Worm (Caenorhabditis elegans): Measurements from ENCODE around the gene mans-2.

The mans-2 gene

DNA sequence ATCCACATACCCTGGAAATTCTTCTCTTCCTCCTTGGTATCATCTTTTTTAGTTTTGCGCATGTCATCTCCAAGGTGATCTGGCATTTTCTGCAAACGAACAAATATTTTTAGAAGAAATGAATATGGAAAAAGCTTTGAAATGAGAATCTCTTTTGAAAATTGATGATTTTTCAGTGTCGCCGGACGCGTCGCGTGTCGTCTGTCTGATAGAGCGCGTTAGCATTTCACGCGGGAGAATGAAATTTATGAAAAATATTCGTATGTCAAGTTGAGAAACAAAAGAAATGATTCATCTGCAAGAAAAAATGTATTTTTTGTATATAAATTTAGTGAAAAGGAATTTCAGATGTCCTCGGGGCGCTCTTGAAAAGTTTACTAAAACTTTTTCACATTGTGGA, 3.0 kb downstream of the mans-2 start, which contains the start of gene rpt-1:
Gene rpt-1 (minus strand): TSS at position 89 of the 400 bp plus-strand sequence.
- peak; percentile 91 to 97 for TF ChIP-seq lin-35 (GFP tag; optimal IDR thresholded peaks at IDR 0.05)
- TF ChIP-seq C34B4.2 (tag; optimal IDR thresholded peaks at IDR 0.05): no peak
- TF ChIP-seq snu-23 (GFP tag; optimal IDR thresholded peaks at IDR 0.05): peak; percentile 68
- TF ChIP-seq zag-1 (tag; optimal IDR thresholded peaks at IDR 0.05): no peak
- peak; percentile 65 for TF ChIP-seq lin-14 (GFP tag; optimal IDR thresholded peaks at IDR 0.05)
- no peak for TF ChIP-seq mab-9 (GFP tag; IDR thresholded peaks at IDR 0.05)
- peak; percentile 65 for TF ChIP-seq nhr-47 (tag; optimal IDR thresholded peaks at IDR 0.05)
- no peak for TF ChIP-seq elt-2 (tag; optimal IDR thresholded peaks at IDR 0.05)
- TF ChIP-seq pag-3 (tag; optimal IDR thresholded peaks at IDR 0.05; ENCODE audit: borderline replicate concordance, insufficient read depth): no peak
- peak; percentile 56 for TF ChIP-seq rnt-1 (tag; optimal IDR thresholded peaks at IDR 0.05)
- TF ChIP-seq vab-15 (tag; optimal IDR thresholded peaks at IDR 0.05): no peak
- peak; percentile 32 for TF ChIP-seq dsc-1 (tag; optimal IDR thresholded peaks at IDR 0.05)
- peak; percentile 55 for TF ChIP-seq F16B12.6 (tag; optimal IDR thresholded peaks at IDR 0.05)
- no peak for TF ChIP-seq ets-5 (GFP tag; IDR thresholded peaks at IDR 0.05)
- peak in 1 of 2 experiments; percentile 68 for TF ChIP-seq mdl-1 (tag; optimal IDR thresholded peaks at IDR 0.05)
- peak; percentile 79 for TF ChIP-seq unc-130 (tag; optimal IDR thresholded peaks at IDR 0.05)
- TF ChIP-seq ceh-63 (GFP tag; optimal IDR thresholded peaks at IDR 0.05): no peak
- no peak for TF ChIP-seq sox-4 (tag; optimal IDR thresholded peaks at IDR 0.05)
- TF ChIP-seq unc-62 (GFP tag; optimal IDR thresholded peaks at IDR 0.05): no peak
- TF ChIP-seq lin-13 (GFP tag; optimal IDR thresholded peaks at IDR 0.05): peak; percentile 42
- TF ChIP-seq fkh-8 (tag; optimal IDR thresholded peaks at IDR 0.05): peak; percentile 44
- TF ChIP-seq unc-86 (tag; optimal IDR thresholded peaks at IDR 0.05): peak; percentile 24
- peak; percentile 59 for TF ChIP-seq nhr-85 (tag)
- TF ChIP-seq nhr-28 (tag; optimal IDR thresholded peaks at IDR 0.05): no peak
- TF ChIP-seq mep-1 (tag; optimal IDR thresholded peaks at IDR 0.05): peak; percentile 74
- TF ChIP-seq ceh-82 (tag; optimal IDR thresholded peaks at IDR 0.05): peak; percentile 41 to 76 (median 71)
- peak; percentile 55 for TF ChIP-seq xbp-1 (tag; optimal IDR thresholded peaks at IDR 0.05)
- TF ChIP-seq skn-1 (tag; optimal IDR thresholded peaks at IDR 0.05): peak; percentile 99
- peak; percentile 52 for TF ChIP-seq isw-1 (GFP tag; IDR thresholded peaks at IDR 0.05)
- peak; percentile 66 to 88 for TF ChIP-seq lsy-2 (tag; optimal IDR thresholded peaks at IDR 0.05)
- TF ChIP-seq nhr-20 (tag; optimal IDR thresholded peaks at IDR 0.05): peak; percentile 69
- TF ChIP-seq aly-2 (tag; optimal IDR thresholded peaks at IDR 0.05): peak; percentile 21
- no peak for TF ChIP-seq egl-13 (tag; optimal IDR thresholded peaks at IDR 0.05)
- peak; percentile 73 for TF ChIP-seq C16A3.4 (tag; optimal IDR thresholded peaks at IDR 0.05)
- peak; percentile 47 for TF ChIP-seq fos-1 (tag; optimal IDR thresholded peaks at IDR 0.05)
- no peak for TF ChIP-seq tlp-1 (tag; optimal IDR thresholded peaks at IDR 0.05)
- peak; percentile 92 to 98 for TF ChIP-seq efl-1 (optimal IDR thresholded peaks at IDR 0.05)
- peak; percentile 91 to 99 for TF ChIP-seq efl-1 (GFP tag; optimal IDR thresholded peaks at IDR 0.05 in 1 of 2)
- TF ChIP-seq elt-3 (tag; optimal IDR thresholded peaks at IDR 0.05): peak in 1 of 6 experiments; percentile 60
- TF ChIP-seq pax-3 (tag; optimal IDR thresholded peaks at IDR 0.05): no peak
- no peak for TF ChIP-seq nhr-76 (tag; optimal IDR thresholded peaks at IDR 0.05)
- peak; percentile 1 for TF ChIP-seq jun-1 (tag; optimal IDR thresholded peaks at IDR 0.05)
- no peak for TF ChIP-seq ztf-4 (tag; optimal IDR thresholded peaks at IDR 0.05)
- peak; percentile 83 for TF ChIP-seq lin-15B (tag; optimal IDR thresholded peaks at IDR 0.05)
- TF ChIP-seq nhr-90 (tag; optimal IDR thresholded peaks at IDR 0.05; ENCODE audit: poor library complexity): peak; percentile 6
- no peak for TF ChIP-seq Y116A8C.19 (tag; optimal IDR thresholded peaks at IDR 0.05; ENCODE audit: borderline replicate concordance)
- TF ChIP-seq swsn-7 (tag; optimal IDR thresholded peaks at IDR 0.05): peak; percentile 51
- TF ChIP-seq nhr-71 (tag; optimal IDR thresholded peaks at IDR 0.05): peak; percentile 69
- no peak for TF ChIP-seq ceh-90 (tag; optimal IDR thresholded peaks at IDR 0.05)
- peak; percentile 85 to 95 (median 91) for TF ChIP-seq dpl-1 (GFP tag; optimal IDR thresholded peaks at IDR 0.05)
- TF ChIP-seq tbx-2 (tag; optimal IDR thresholded peaks at IDR 0.05): peak; percentile 60
- peak; percentile 34 for TF ChIP-seq nhr-77 (tag; optimal IDR thresholded peaks at IDR 0.05)
- peak; percentile 94 for TF ChIP-seq snpc-4 (tag; optimal IDR thresholded peaks at IDR 0.05)
- peak; percentile 49 for TF ChIP-seq nhr-19 (GFP tag; conservative IDR thresholded peaks at IDR 0.05)
